Worm (Caenorhabditis elegans): ENCODE data around the gene glrx-22.

The glrx-22 gene

ce11 chrIV:8201133-8201532, at the start of gene glrx-22:
Gene glrx-22 (minus strand): TSS chrIV:8201233.
- TF ChIP-seq tlf-1 (GFP tag; optimal IDR thresholded peaks at IDR 0.05), result no peak
- TF ChIP-seq F57C9.4 (tag; optimal IDR thresholded peaks at IDR 0.05), result no peak
- TF ChIP-seq ZK185.1 (tag; optimal IDR thresholded peaks at IDR 0.05; ENCODE audit: poor library complexity, severe bottlenecking), result no peak
- no peak for TF ChIP-seq snpc-1.3 (tag; optimal IDR thresholded peaks at IDR 0.05; ENCODE audit: insufficient read depth)
- no peak for TF ChIP-seq Y67H2A.10 (GFP tag; conservative IDR thresholded peaks at IDR 0.05)
- no peak for TF ChIP-seq ekl-4 (GFP tag; IDR thresholded peaks at IDR 0.05)
- TF ChIP-seq snpc-1.1 (tag; optimal IDR thresholded peaks at IDR 0.05; ENCODE audit: insufficient read depth), result no peak
- no peak for TF ChIP-seq snpc-4 (GFP tag; optimal IDR thresholded peaks at IDR 0.05)
- TF ChIP-seq snpc-4 (tag; optimal IDR thresholded peaks at IDR 0.05), result no peak
- no peak for TF ChIP-seq bed-1 (GFP tag; IDR thresholded peaks at IDR 0.05)

ce11 chrIV:8247341-8247740, 46.3 kb upstream of the glrx-22 start:
- TF ChIP-seq ceh-40 (GFP tag; IDR thresholded peaks at IDR 0.05), result no peak
- no peak for TF ChIP-seq hmg-1.2 (GFP tag; IDR thresholded peaks at IDR 0.05)
- no peak for TF ChIP-seq ztf-25 (GFP tag; IDR thresholded peaks at IDR 0.05)
- TF ChIP-seq cebp-2 (GFP tag; IDR thresholded peaks at IDR 0.05), result no peak
- no peak for TF ChIP-seq ceh-100 (GFP tag; IDR thresholded peaks at IDR 0.05)
- no peak for TF ChIP-seq pha-4 (tag; optimal IDR thresholded peaks at IDR 0.05)
- no peak for TF ChIP-seq lin-35 (GFP tag; optimal IDR thresholded peaks at IDR 0.05)
- TF ChIP-seq rcor-1 (GFP tag; IDR thresholded peaks at IDR 0.05), result no peak
- no peak for TF ChIP-seq lsy-27 (tag; optimal IDR thresholded peaks at IDR 0.05; ENCODE audit: borderline replicate concordance, insufficient read depth)
- TF ChIP-seq dpff-1 (tag; optimal IDR thresholded peaks at IDR 0.05), result no peak
- no peak for TF ChIP-seq madf-6 (GFP tag; IDR thresholded peaks at IDR 0.05)
- no peak for TF ChIP-seq Y56A3A.18 (GFP tag; IDR thresholded peaks at IDR 0.05)

ce11 chrIV:8244112-8244511, 43.1 kb upstream of the glrx-22 start, which contains the start of gene T09A12.1:
Gene T09A12.1 (plus strand): TSS chrIV:8244412.
- TF ChIP-seq F39B2.1 (GFP tag; IDR thresholded peaks at IDR 0.05) (no peak), hmg-1.2 (GFP tag; IDR thresholded peaks at IDR 0.05) (no peak), C17E4.6 (GFP tag; IDR thresholded peaks at IDR 0.05) (no peak), madf-3 (GFP tag; IDR thresholded peaks at IDR 0.05) (no peak), B0261.1 (tag; optimal IDR thresholded peaks at IDR 0.05) (no peak), ekl-4 (GFP tag; IDR thresholded peaks at IDR 0.05) (no peak), T26A5.8 (tag; optimal IDR thresholded peaks at IDR 0.05) (no peak), lsy-27 (tag; optimal IDR thresholded peaks at IDR 0.05; ENCODE audit: borderline replicate concordance, insufficient read depth) (no peak), ztf-6 (GFP tag; IDR thresholded peaks at IDR 0.05) (no peak), F55B11.4 (tag; optimal IDR thresholded peaks at IDR 0.05; ENCODE audit: borderline replicate concordance, insufficient read depth) (no peak), ceh-58 (GFP tag; IDR thresholded peaks at IDR 0.05) (no peak), rcor-1 (GFP tag; IDR thresholded peaks at IDR 0.05) (no peak), B0035.1 (tag; optimal IDR thresholded peaks at IDR 0.05) (no peak), ets-4 (GFP tag; optimal IDR thresholded peaks at IDR 0.05) (no peak), F52B5.7 (tag; optimal IDR thresholded peaks at IDR 0.05) (no peak), athp-1 (tag; optimal IDR thresholded peaks at IDR 0.05) (no peak), hsf-1 (GFP tag; IDR thresholded peaks at IDR 0.05) (no peak), sea-2 (GFP tag; IDR thresholded peaks at IDR 0.05) (no peak)

All from whole organism, young adult.